Worm (Caenorhabditis elegans): Measurements from ENCODE around the gene C29F7.10.

Gene C29F7.10

ce11 chrX:13456442-13456841 is 25.2 kb upstream of the C29F7.10 start, which contains the start of gene flr-1:
flr-1 (minus strand) TSS chrX:13456542.
- TF ChIP-seq nhr-237 (tag; optimal IDR thresholded peaks at IDR 0.05) (no peak), mxl-3 (GFP tag; optimal IDR thresholded peaks at IDR 0.05) (no peak), pha-4 (GFP tag; IDR thresholded peaks at IDR 0.05) (no peak), pha-4 (tag; optimal IDR thresholded peaks at IDR 0.05) (no peak), lir-3 (tag; optimal IDR thresholded peaks at IDR 0.05) (no peak), aha-1 (tag) (peak; percentile 2)

ce11 chrX:13451578-13451977 is 20.3 kb upstream of the C29F7.10 start, which contains the start of gene F02D10.6:
F02D10.6 (minus strand) TSS chrX:13451678.
- TF ChIP-seq F44E2.7 (GFP tag; IDR thresholded peaks at IDR 0.05), result no peak
- no peak for TF ChIP-seq unc-130 (GFP tag; optimal IDR thresholded peaks at IDR 0.05)
- peak in 1 of 2 experiments; percentile 50 for TF ChIP-seq unc-62 (GFP tag; optimal IDR thresholded peaks at IDR 0.05 in 1 of 2)
- TF ChIP-seq unc-62 (tag; optimal IDR thresholded peaks at IDR 0.05), result no peak

ce11 chrX:13448665-13449099 is 17.4 kb upstream of the C29F7.10 start:
- TF ChIP-seq tra-1 (GFP tag; IDR thresholded peaks at IDR 0.05) (peak; percentile 90), F37D6.2 (tag; optimal IDR thresholded peaks at IDR 0.05) (peak; percentile 34), lin-38 (GFP tag; IDR thresholded peaks at IDR 0.05) (peak; percentile 76), ceh-44 (GFP tag; IDR thresholded peaks at IDR 0.05) (peak; percentile 33; the same call in 1 of the 2 replicates), zip-2 (tag; optimal IDR thresholded peaks at IDR 0.05) (peak; percentile 69), snpc-1.2 (GFP tag; IDR thresholded peaks at IDR 0.05) (peak; percentile 82), gei-8 (GFP tag; optimal IDR thresholded peaks at IDR 0.05) (peak; percentile 63), Y48G9A.11 (GFP tag; IDR thresholded peaks at IDR 0.05) (peak; percentile 82; the same call in 1 of the 2 replicates), php-3 (GFP tag; IDR thresholded peaks at IDR 0.05) (peak; percentile 71), ceh-32 (tag; optimal IDR thresholded peaks at IDR 0.05; ENCODE audit: poor library complexity) (peak; percentile 29), mdl-1 (tag; optimal IDR thresholded peaks at IDR 0.05) (peak in 1 of 2 experiments; percentile 70), F49E8.2 (tag; optimal IDR thresholded peaks at IDR 0.05; ENCODE audit: borderline replicate concordance) (peak; percentile 45), zfp-2 (tag; optimal IDR thresholded peaks at IDR 0.05) (peak; percentile 51), nhr-42 (GFP tag; IDR thresholded peaks at IDR 0.05) (0 out of 2 replicates have a peak, but pooled peaks have one; percentile 62), vab-7 (GFP tag; IDR thresholded peaks at IDR 0.05) (peak; percentile 77; the same call in 1 of the 2 replicates), nhr-41 (GFP tag; IDR thresholded peaks at IDR 0.05) (peak; percentile 74; the same call in 1 of the 2 replicates), lin-13 (GFP tag; optimal IDR thresholded peaks at IDR 0.05) (peak; percentile 78), rbr-2 (tag; optimal IDR thresholded peaks at IDR 0.05) (peak; percentile 79), ceh-20 (GFP tag; IDR thresholded peaks at IDR 0.05) (peak; percentile 83; the same call in 1 of the 2 replicates), lir-3 (tag; optimal IDR thresholded peaks at IDR 0.05) (peak; percentile 78), aha-1 (tag) (peak; percentile 75), mxl-3 (GFP tag; optimal IDR thresholded peaks at IDR 0.05) (peak; percentile 75), nhr-28 (tag; optimal IDR thresholded peaks at IDR 0.05) (peak; percentile 17), hlh-11 (tag; optimal IDR thresholded peaks at IDR 0.05) (peak; percentile 83), dmd-9 (GFP tag; IDR thresholded peaks at IDR 0.05) (peak; percentile 70), Y105C5A.15 (GFP tag; IDR thresholded peaks at IDR 0.05) (0 out of 2 replicates have a peak, but pooled peaks have one; percentile 71), saeg-2 (GFP tag; IDR thresholded peaks at IDR 0.05) (peak; percentile 83), mxl-2 (GFP tag; conservative IDR thresholded peaks at IDR 0.05) (peak; percentile 43; the same call in 1 of the 2 replicates), D1046.2 (GFP tag; IDR thresholded peaks at IDR 0.05) (peak; percentile 79; the same call in 1 of the 2 replicates), duxl-1 (tag; optimal IDR thresholded peaks at IDR 0.05; ENCODE audit: poor library complexity) (peak; percentile 78), madf-5 (GFP tag; IDR thresholded peaks at IDR 0.05) (peak in 1 of 2 experiments; percentile 88; a peak in 2 of 4 replicates), ZK337.2 (GFP tag; IDR thresholded peaks at IDR 0.05) (peak; percentile 77; the same call in 1 of the 2 replicates), ztf-7 (tag; optimal IDR thresholded peaks at IDR 0.05) (peak; percentile 43), F10B5.3 (tag; optimal IDR thresholded peaks at IDR 0.05) (peak; percentile 54), dve-1 (tag; optimal IDR thresholded peaks at IDR 0.05; ENCODE audit: insufficient read depth) (peak; percentile 68), dmd-8 (GFP tag; IDR thresholded peaks at IDR 0.05) (peak; percentile 90; the same call in 1 of the 2 replicates), dpl-1 (GFP tag; optimal IDR thresholded peaks at IDR 0.05) (peak; percentile 29), unc-130 (GFP tag; optimal IDR thresholded peaks at IDR 0.05) (peak; percentile 54), nhr-102 (tag; optimal IDR thresholded peaks at IDR 0.05) (peak; percentile 82), Y5F2A.4 (GFP tag; optimal IDR thresholded peaks at IDR 0.05) (peak; percentile 64)
